Fruit fly (Drosophila melanogaster) S2 (cell line): Measurements from ENCODE around the gene Ipo9.

Experiments used
- CG8478 ChIP-seq: fragments of >200 bp; optimal IDR thresholded peaks from 2 replicates; lab custom pipeline; 2018
- CTCF ChIP-seq, 2 experiments: fragments of >200 bp; optimal IDR thresholded peaks; 2 replicates each; lab custom pipeline; 2018

Gene Ipo9

dm6 chr3R:11458022-11458850, 45.9 kb downstream of the Ipo9 start:
- TF ChIP-seq CG8478: no peak
- TF ChIP-seq CTCF (optimal IDR thresholded peaks at IDR 0.05; lab: Kevin White, UChicago): no peak

DNA sequence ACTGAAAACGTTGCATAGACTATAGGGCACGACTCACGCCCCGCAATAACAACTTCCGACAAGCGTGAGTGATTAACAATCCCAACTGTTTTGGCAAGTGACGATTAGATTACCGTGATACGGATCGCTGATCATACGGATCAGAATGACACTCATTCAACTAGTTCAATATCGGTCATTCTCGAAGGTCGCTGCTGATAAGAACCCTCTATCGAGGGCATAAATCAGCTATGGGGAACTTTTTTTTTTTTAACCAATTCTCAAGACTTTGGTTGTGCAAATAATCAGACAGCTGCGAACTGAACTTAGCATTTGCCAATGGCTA, 46.5 kb downstream of the Ipo9 start:
- TF ChIP-seq CG8478 (no peak), CTCF (optimal IDR thresholded peaks at IDR 0.05; lab: Kevin White, UChicago) (no peak)

dm6 chr3R:11460502-11461358, 48.4 kb downstream of the Ipo9 start, which contains the start of gene PGRP-LB:
TSS of gene PGRP-LB (minus strand) at chr3R:11460552.
- no peak for TF ChIP-seq CTCF (optimal IDR thresholded peaks at IDR 0.05; lab: Kevin White, UChicago)
- no peak for TF ChIP-seq CG8478
